Worm (Caenorhabditis elegans) whole organism, young adult: ENCODE results near the gene srsx-8.

Experiments used
- F33H1.4 ChIP-seq: fragments of 200-800 bp; sonication (Bioruptor generic); IDR thresholded peaks from 2 replicates; pipeline ENCODE4 v1.3.6; 2022; ENCODE audit warnings: missing genetic modification reagents, missing genetic modification characterization, missing compliant biosample characterization
- bed-1 ChIP-seq: fragments of 200-800 bp; sonication (Bioruptor generic); IDR thresholded peaks from 2 replicates; pipeline ENCODE4 v1.3.6; 2022; ENCODE audit warnings: missing genetic modification reagents, missing genetic modification characterization, missing compliant biosample characterization
- egl-44 ChIP-seq: fragments of 200-800 bp; sonication (Bioruptor generic); IDR thresholded peaks from 2 replicates; pipeline ENCODE4 v1.3.6; 2022; ENCODE audit warnings: missing genetic modification reagents, missing genetic modification characterization, missing compliant biosample characterization
- lin-40 ChIP-seq: sonication (generic microtip); optimal IDR thresholded peaks from 2 replicates; lab custom pipeline; 2016; ENCODE audit warnings: missing genetic modification characterization, mild to moderate bottlenecking, missing compliant biosample characterization, missing genotype, missing genetic modification reagents
- lir-1 ChIP-seq: fragments of 200-800 bp; sonication (Bioruptor generic); conservative IDR thresholded peaks from 2 replicates; pipeline ENCODE4 v1.3.6; 2022; ENCODE audit warnings: missing genetic modification reagents, missing genetic modification characterization, missing compliant biosample characterization
- rec-8 ChIP-seq, 2 experiments: sonication (generic microtip); optimal IDR thresholded peaks; 2 replicates each; lab custom pipeline; 2016; ENCODE audit warnings: mild to moderate bottlenecking in 2 of 2, missing genetic modification characterization in 2 of 2, missing genetic modification reagents in 2 of 2, missing genotype in 2 of 2, missing biosample characterization in 1 of 2, missing compliant biosample characterization in 1 of 2, moderate library complexity in 1 of 2
- rpc-1 ChIP-seq, 2 experiments: fragments of 150-350 bp in 1 of 2; sonication (generic microtip) in 1 of 2; optimal IDR thresholded peaks; 2 replicates each; lab custom pipeline; 2014 to 2018; ENCODE audit warnings: missing biosample characterization in 1 of 2, missing genetic modification characterization in 1 of 2, missing genetic modification reagents in 1 of 2, missing genotype in 1 of 2
- snpc-4 ChIP-seq, 5 experiments: fragments of 150-350 bp in 1 of 5; sonication (generic microtip) in 4 of 5; optimal IDR thresholded peaks; 2 replicates each; lab custom pipeline; 2014 to 2018; ENCODE audit warnings: missing genetic modification characterization in 5 of 5, missing biosample characterization in 3 of 5, antibody characterized with exemption in 2 of 5, mild to moderate bottlenecking in 2 of 5, missing compliant biosample characterization in 2 of 5, missing genotype in 2 of 5, moderate library complexity in 2 of 5, missing genetic modification reagents in 1 of 5
- unc-62 ChIP-seq: fragments of 150-350 bp; optimal IDR thresholded peaks from 2 replicates; lab custom pipeline; 2014; ENCODE audit warnings: missing biosample characterization, missing genetic modification reagents, missing genetic modification characterization

ce11 chrV:1541786-1542185, 11.1 kb downstream of the srsx-8 start, which contains the start of gene oac-31:
- TF ChIP-seq egl-44 (GFP tag; lab: Robert Waterston, UW) (no peak), rec-8 (tag; optimal IDR thresholded peaks at IDR 0.05; lab: Kevin White, UChicago) (no peak), unc-62 (GFP tag; lab: Kevin White, UChicago) (no peak), lin-40 (tag; lab: Kevin White, UChicago) (no peak), F33H1.4 (no peak), bed-1 (no peak), rpc-1 (optimal IDR thresholded peaks at IDR 0.05; lab: Kevin White, UChicago) (no peak), rpc-1 (tag; optimal IDR thresholded peaks at IDR 0.05; lab: Kevin White, UChicago) (no peak), snpc-4 (GFP tag; optimal IDR thresholded peaks at IDR 0.05; lab: Kevin White, UChicago) (no peak), snpc-4 (tag; optimal IDR thresholded peaks at IDR 0.05; lab: Kevin White, UChicago) (no peak), lir-1 (GFP tag; lab: Robert Waterston, UW) (no peak)
